Comparison of ENCODE assay signal across 4 worm cellular contexts in genomic region chrII:5742767-5743166, ce11.
A peak's percentile ranks its signal among the peaks of the same experiment; 100 is the strongest.
TF ChIP-seq lines count a peak whose summit lies in the region.

No protein-coding gene starts in this region.

TF ChIP-seq in whole organism, L2 larva, 48 proteins besides CTCF, POLR2A, EP300 and RAD21:
- TF ChIP-seq aly-2 (tag; optimal IDR thresholded peaks at IDR 0.05; lab: Kevin White, UChicago) (no peak), lin-13 (GFP tag; optimal IDR thresholded peaks at IDR 0.05; lab: Kevin White, UChicago) (no peak), nhr-237 (tag; optimal IDR thresholded peaks at IDR 0.05; lab: Kevin White, UChicago) (no peak), alr-1 (tag; optimal IDR thresholded peaks at IDR 0.05; lab: Kevin White, UChicago) (no peak), blmp-1 (tag; optimal IDR thresholded peaks at IDR 0.05; lab: Kevin White, UChicago; ENCODE audit: insufficient read depth) (no peak), fos-1 (tag; optimal IDR thresholded peaks at IDR 0.05; lab: Kevin White, UChicago) (peak; percentile 46), sem-4 (tag; optimal IDR thresholded peaks at IDR 0.05; lab: Kevin White, UChicago) (no peak), crh-2 (tag; optimal IDR thresholded peaks at IDR 0.05; lab: Kevin White, UChicago) (no peak)

TF ChIP-seq in whole organism, L3 larva, 47 proteins besides CTCF, POLR2A, EP300 and RAD21:
- TF ChIP-seq elt-2 (tag; optimal IDR thresholded peaks at IDR 0.05; lab: Kevin White, UChicago) (peak; percentile 73), tbx-2 (tag; optimal IDR thresholded peaks at IDR 0.05; lab: Kevin White, UChicago) (no peak)

TF ChIP-seq in whole organism, L4 larva, 104 proteins besides CTCF, POLR2A, EP300 and RAD21:
- TF ChIP-seq pqm-1 (tag; optimal IDR thresholded peaks at IDR 0.05; lab: Kevin White, UChicago) = peak; percentile 71
- no peak for TF ChIP-seq dmd-8 (GFP tag; IDR thresholded peaks at IDR 0.05; lab: Robert Waterston, UW)
- TF ChIP-seq dmd-6 (GFP tag; IDR thresholded peaks at IDR 0.05; lab: Robert Waterston, UW) = 0 out of 2 replicates have a peak, but pooled peaks have one; percentile 9

TF ChIP-seq in whole organism, young adult, 124 proteins besides CTCF, POLR2A, EP300 and RAD21:
- TF ChIP-seq lsy-27 (tag; optimal IDR thresholded peaks at IDR 0.05; lab: Kevin White, UChicago; ENCODE audit: borderline replicate concordance, insufficient read depth) (no peak), F52B5.7 (tag; optimal IDR thresholded peaks at IDR 0.05; lab: Kevin White, UChicago) (no peak), dox-1 (GFP tag; IDR thresholded peaks at IDR 0.05; lab: Robert Waterston, UW) (no peak), xnd-1 (tag; optimal IDR thresholded peaks at IDR 0.05; lab: Kevin White, UChicago) (no peak), cebp-1 (GFP tag; IDR thresholded peaks at IDR 0.05; lab: Robert Waterston, UW) (no peak), cebp-1 (tag; optimal IDR thresholded peaks at IDR 0.05; lab: Kevin White, UChicago) (no peak), nhr-80 (tag; optimal IDR thresholded peaks at IDR 0.05; lab: Kevin White, UChicago) (peak; percentile 32)
TF ChIP-seq in whole organism, young adult: peak in this region for 1.
